Worm (Caenorhabditis elegans) whole organism, L1 larva: ENCODE data around the gene efl-3.

ENCODE experiments used
- egl-27 ChIP-seq, 2 experiments: fragments of 150-350 bp in 1 of 2; sonication (generic microtip); optimal IDR thresholded peaks; 3 replicates each; lab custom pipeline; 2017 to 2018; ENCODE audit warnings: missing biosample characterization in 2 of 2, missing genetic modification characterization in 2 of 2, missing genetic modification reagents in 2 of 2
- jun-1 ChIP-seq: fragments of 150-350 bp; optimal IDR thresholded peaks from 2 replicates; lab custom pipeline; 2014; ENCODE audit warnings: missing biosample characterization, missing genetic modification reagents, missing genetic modification characterization
- lin-13 ChIP-seq: fragments of 150-350 bp; optimal IDR thresholded peaks from 2 replicates; lab custom pipeline; 2014; ENCODE audit warnings: missing biosample characterization, missing genetic modification reagents, missing genetic modification characterization
- nhr-77 ChIP-seq: fragments of 150-350 bp; optimal IDR thresholded peaks from 2 replicates; lab custom pipeline; 2014; ENCODE audit warnings: missing biosample characterization, missing genetic modification characterization

- TF ChIP-seq lin-13 (GFP tag; lab: Kevin White, UChicago): no peak
- TF ChIP-seq jun-1 (tag; lab: Kevin White, UChicago): peak; percentile 31
- no peak for TF ChIP-seq nhr-77 (tag; lab: Kevin White, UChicago)
- no peak for TF ChIP-seq egl-27 (tag; optimal IDR thresholded peaks at IDR 0.05; lab: Kevin White, UChicago)
These were observed 24.4 kb upstream of the efl-3 start, which contains the start of gene drd-1 for ce11 chrII:8388001-8388513.
